Worm (Caenorhabditis elegans) whole organism, mixed stage, embryonic: ENCODE results near the gene rsp-2.
A peak's percentile ranks its signal among the peaks of the same experiment; 100 is the strongest.

ENCODE experiments used
- M03D4.4 ChIP-seq: sonication (generic microtip); optimal IDR thresholded peaks from 2 replicates; lab custom pipeline; 2017; ENCODE audit warnings: mild to moderate bottlenecking, missing genetic modification characterization, missing compliant biosample characterization
- bed-3 ChIP-seq: fragments of 200-800 bp; sonication (Bioruptor generic); optimal IDR thresholded peaks from 3 replicates; lab custom pipeline; 2018; ENCODE audit warnings: mild to moderate bottlenecking, missing genetic modification characterization, moderate library complexity, missing compliant biosample characterization
- blmp-1 ChIP-seq: fragments of 150-350 bp; optimal IDR thresholded peaks from 2 replicates; lab custom pipeline; 2014; ENCODE audit warnings: missing biosample characterization, missing genetic modification characterization
- ceh-39 ChIP-seq: fragments of 150-350 bp; optimal IDR thresholded peaks from 2 replicates; lab custom pipeline; 2014; ENCODE audit warnings: missing biosample characterization, missing genetic modification characterization
- ceh-43 ChIP-seq: fragments of 200-800 bp; sonication (Bioruptor generic); optimal IDR thresholded peaks from 2 replicates; lab custom pipeline; 2018; ENCODE audit warnings: mild to moderate bottlenecking, missing genetic modification characterization, moderate library complexity, missing compliant biosample characterization
- ceh-83 ChIP-seq: fragments of 200-800 bp; sonication (Bioruptor generic); optimal IDR thresholded peaks from 2 replicates; lab custom pipeline; 2018; ENCODE audit warnings: mild to moderate bottlenecking, missing genetic modification characterization, missing compliant biosample characterization
- ces-1 ChIP-seq: fragments of 150-350 bp; optimal IDR thresholded peaks from 2 replicates; lab custom pipeline; 2014; ENCODE audit warnings: missing biosample characterization, missing genetic modification reagents, missing genetic modification characterization
- cnd-1 ChIP-seq: fragments of 200-800 bp; sonication (Bioruptor generic); optimal IDR thresholded peaks from 2 replicates; lab custom pipeline; 2018; ENCODE audit warnings: mild to moderate bottlenecking, missing genetic modification characterization, missing compliant biosample characterization
- drap-1 ChIP-seq: fragments of 200-800 bp; sonication (Bioruptor generic); optimal IDR thresholded peaks from 3 replicates; lab custom pipeline; 2018; ENCODE audit warnings: mild to moderate bottlenecking, missing genetic modification characterization, missing compliant biosample characterization
- elt-1 ChIP-seq: sonication (generic microtip); optimal IDR thresholded peaks from 2 replicates; lab custom pipeline; 2017; ENCODE audit warnings: missing genetic modification characterization, mild to moderate bottlenecking, missing compliant biosample characterization, antibody characterized with exemption, moderate library complexity, borderline replicate concordance; ENCODE audit not compliant: insufficient read depth
- elt-3 ChIP-seq: fragments of 150-350 bp; optimal IDR thresholded peaks from 2 replicates; lab custom pipeline; 2014; ENCODE audit warnings: missing biosample characterization, missing genetic modification characterization
- flh-1 ChIP-seq: fragments of 200-800 bp; sonication (Bioruptor generic); optimal IDR thresholded peaks from 2 replicates; lab custom pipeline; 2018; ENCODE audit warnings: mild to moderate bottlenecking, missing genetic modification characterization, moderate library complexity, missing compliant biosample characterization
- ham-2 ChIP-seq: fragments of 200-800 bp; sonication (Bioruptor generic); optimal IDR thresholded peaks from 2 replicates; lab custom pipeline; 2018; ENCODE audit warnings: mild to moderate bottlenecking, missing genetic modification characterization, missing compliant biosample characterization
- hlh-1 ChIP-seq: fragments of 150-350 bp; optimal IDR thresholded peaks from 2 replicates; lab custom pipeline; 2014; ENCODE audit warnings: missing biosample characterization, missing genetic modification reagents, missing genetic modification characterization
- lin-13 ChIP-seq: fragments of 150-350 bp; optimal IDR thresholded peaks from 2 replicates; lab custom pipeline; 2014; ENCODE audit warnings: missing biosample characterization, missing genetic modification characterization
- lin-32 ChIP-seq: fragments of 200-800 bp; sonication (Bioruptor generic); optimal IDR thresholded peaks from 2 replicates; lab custom pipeline; 2018; ENCODE audit warnings: mild to moderate bottlenecking, missing genetic modification characterization, missing compliant biosample characterization
- lsy-2 ChIP-seq: fragments of 150-350 bp; optimal IDR thresholded peaks from 2 replicates; lab custom pipeline; 2014; ENCODE audit warnings: missing biosample characterization, missing genetic modification characterization
- mab-5 ChIP-seq: fragments of 150-350 bp; optimal IDR thresholded peaks from 2 replicates; lab custom pipeline; 2014; ENCODE audit warnings: missing biosample characterization, missing genetic modification characterization
- mep-1 ChIP-seq: fragments of 150-350 bp; optimal IDR thresholded peaks from 2 replicates; lab custom pipeline; 2017; ENCODE audit warnings: missing biosample characterization, missing genetic modification reagents, missing genetic modification characterization, inconsistent platforms
- mls-2 ChIP-seq: sonication (generic microtip); optimal IDR thresholded peaks from 2 replicates; lab custom pipeline; 2016; ENCODE audit warnings: mild to moderate bottlenecking, missing genetic modification characterization, moderate library complexity, missing compliant biosample characterization
- nhr-12 ChIP-seq: fragments of 150-350 bp; optimal IDR thresholded peaks from 2 replicates; lab custom pipeline; 2014; ENCODE audit warnings: missing biosample characterization, missing genetic modification characterization
- nhr-2 ChIP-seq: fragments of 150-350 bp; optimal IDR thresholded peaks from 2 replicates; lab custom pipeline; 2014; ENCODE audit warnings: missing biosample characterization, missing genetic modification characterization
- nhr-237 ChIP-seq: fragments of 150-350 bp; optimal IDR thresholded peaks from 2 replicates; lab custom pipeline; 2014; ENCODE audit warnings: missing biosample characterization, missing genetic modification characterization
- nhr-28 ChIP-seq: fragments of 150-350 bp; optimal IDR thresholded peaks from 2 replicates; lab custom pipeline; 2014; ENCODE audit warnings: missing biosample characterization, missing genetic modification characterization
- nhr-76 ChIP-seq: sonication (generic microtip); optimal IDR thresholded peaks from 2 replicates; lab custom pipeline; 2017; ENCODE audit warnings: missing biosample characterization, missing genetic modification characterization
- pha-4 ChIP-seq: fragments of 150-350 bp; optimal IDR thresholded peaks from 2 replicates; lab custom pipeline; 2018; ENCODE audit warnings: missing biosample characterization, missing genetic modification reagents, missing genetic modification characterization
- sem-2 ChIP-seq: fragments of 200-800 bp; sonication (Bioruptor generic); optimal IDR thresholded peaks from 2 replicates; lab custom pipeline; 2018; ENCODE audit warnings: mild to moderate bottlenecking, missing genetic modification characterization, missing compliant biosample characterization
- snpc-4 ChIP-seq: fragments of 150-350 bp; optimal IDR thresholded peaks from 2 replicates; lab custom pipeline; 2014; ENCODE audit warnings: missing biosample characterization, missing genetic modification characterization
- sptf-1 ChIP-seq: sonication (generic microtip); optimal IDR thresholded peaks from 2 replicates; lab custom pipeline; 2017; ENCODE audit warnings: mild to moderate bottlenecking, missing genetic modification characterization, moderate library complexity, missing compliant biosample characterization
- tbx-8 ChIP-seq: fragments of 200-800 bp; sonication (Bioruptor generic); optimal IDR thresholded peaks from 2 replicates; lab custom pipeline; 2018; ENCODE audit warnings: mild to moderate bottlenecking, missing genetic modification characterization, moderate library complexity, missing compliant biosample characterization
- unc-120 ChIP-seq: sonication (generic microtip); optimal IDR thresholded peaks from 2 replicates; lab custom pipeline; 2017; ENCODE audit warnings: missing genetic modification characterization, missing compliant biosample characterization; ENCODE audit not compliant: poor library complexity, severe bottlenecking
- unc-39 ChIP-seq: fragments of 150-350 bp; optimal IDR thresholded peaks from 2 replicates; lab custom pipeline; 2014; ENCODE audit warnings: missing biosample characterization, missing genetic modification characterization
- unc-62 ChIP-seq: fragments of 150-350 bp; optimal IDR thresholded peaks from 2 replicates; lab custom pipeline; 2014; ENCODE audit warnings: missing biosample characterization, missing genetic modification reagents, missing genetic modification characterization
- zip-8 ChIP-seq: fragments of 150-350 bp; optimal IDR thresholded peaks from 2 replicates; lab custom pipeline; 2014; ENCODE audit warnings: missing biosample characterization, missing genetic modification characterization
- ztf-11 ChIP-seq: fragments of 150-350 bp; optimal IDR thresholded peaks from 2 replicates; lab custom pipeline; 2014; ENCODE audit warnings: missing biosample characterization, missing genetic modification characterization

rsp-2 gene

ce11 chrII:11484600-11484999 is 31.8 kb upstream of the rsp-2 start:
- TF ChIP-seq nhr-2 (tag; lab: Kevin White, UChicago) (no peak), lin-32 (GFP tag; lab: Kevin White, UChicago) (peak; percentile 96), snpc-4 (tag; lab: Kevin White, UChicago) (no peak), nhr-28 (tag; lab: Kevin White, UChicago) (peak; percentile 48), pha-4 (peak; percentile 66), elt-1 (tag; lab: Kevin White, UChicago) (no peak), lin-13 (tag; lab: Kevin White, UChicago) (peak; percentile 81), elt-3 (no peak), nhr-237 (tag; lab: Kevin White, UChicago) (no peak), cnd-1 (tag; lab: Kevin White, UChicago) (peak; percentile 98), lsy-2 (tag; lab: Kevin White, UChicago) (peak; percentile 84), flh-1 (GFP tag; lab: Kevin White, UChicago) (peak; percentile 96), unc-120 (tag; lab: Kevin White, UChicago) (peak; percentile 94), hlh-1 (no peak), ceh-43 (GFP tag; lab: Kevin White, UChicago) (peak; percentile 93), mls-2 (tag; lab: Kevin White, UChicago) (peak; percentile 99), bed-3 (GFP tag; lab: Kevin White, UChicago) (peak; percentile 92), M03D4.4 (tag; lab: Kevin White, UChicago) (peak; percentile 97), tbx-8 (peak; percentile 93), ham-2 (GFP tag; lab: Kevin White, UChicago) (peak; percentile 95), nhr-12 (tag; lab: Kevin White, UChicago) (no peak), unc-62 (GFP tag; lab: Kevin White, UChicago) (peak; percentile 74), nhr-76 (no peak), ces-1 (GFP tag; lab: Kevin White, UChicago) (no peak), mep-1 (tag; lab: Kevin White, UChicago) (peak; percentile 80), zip-8 (tag; lab: Kevin White, UChicago) (no peak), ceh-39 (no peak), blmp-1 (tag; lab: Kevin White, UChicago) (no peak), unc-39 (no peak), sptf-1 (tag; lab: Kevin White, UChicago) (peak; percentile 100), ztf-11 (tag; lab: Kevin White, UChicago) (peak; percentile 58), sem-2 (GFP tag; lab: Kevin White, UChicago) (peak; percentile 94), drap-1 (GFP tag; lab: Kevin White, UChicago) (peak; percentile 98), mab-5 (tag; lab: Kevin White, UChicago) (no peak), ceh-83 (GFP tag; lab: Kevin White, UChicago) (peak; percentile 99)

- TF ChIP-seq mab-5 (tag; lab: Kevin White, UChicago) (no peak), lsy-2 (tag; lab: Kevin White, UChicago) (no peak), snpc-4 (tag; lab: Kevin White, UChicago) (no peak), elt-3 (no peak), sptf-1 (tag; lab: Kevin White, UChicago) (no peak), ceh-43 (GFP tag; lab: Kevin White, UChicago) (no peak), nhr-12 (tag; lab: Kevin White, UChicago) (no peak), zip-8 (tag; lab: Kevin White, UChicago) (no peak), nhr-28 (tag; lab: Kevin White, UChicago) (no peak), unc-39 (no peak), lin-13 (tag; lab: Kevin White, UChicago) (no peak), flh-1 (GFP tag; lab: Kevin White, UChicago) (no peak), lin-32 (GFP tag; lab: Kevin White, UChicago) (no peak), mls-2 (tag; lab: Kevin White, UChicago) (no peak), ceh-83 (GFP tag; lab: Kevin White, UChicago) (no peak), ces-1 (GFP tag; lab: Kevin White, UChicago) (no peak)
These were observed 26.3 kb upstream of the rsp-2 start, which contains the start of gene W02B12.12 for ce11 chrII:11479076-11479475. Gene W02B12.12 (minus strand): TSS chrII:11479176.

- no peak for TF ChIP-seq sptf-1 (tag; lab: Kevin White, UChicago)
- no peak for TF ChIP-seq snpc-4 (tag; lab: Kevin White, UChicago)
- no peak for TF ChIP-seq unc-62 (GFP tag; lab: Kevin White, UChicago)
These were observed 23.7 kb upstream of the rsp-2 start, which contains the start of gene W02B12.16 for ce11 chrII:11476410-11476809. Gene W02B12.16 (minus strand): TSS chrII:11476510.
